Fruit fly (Drosophila melanogaster): ENCODE measurements around the gene RpL7-like.

DNA sequence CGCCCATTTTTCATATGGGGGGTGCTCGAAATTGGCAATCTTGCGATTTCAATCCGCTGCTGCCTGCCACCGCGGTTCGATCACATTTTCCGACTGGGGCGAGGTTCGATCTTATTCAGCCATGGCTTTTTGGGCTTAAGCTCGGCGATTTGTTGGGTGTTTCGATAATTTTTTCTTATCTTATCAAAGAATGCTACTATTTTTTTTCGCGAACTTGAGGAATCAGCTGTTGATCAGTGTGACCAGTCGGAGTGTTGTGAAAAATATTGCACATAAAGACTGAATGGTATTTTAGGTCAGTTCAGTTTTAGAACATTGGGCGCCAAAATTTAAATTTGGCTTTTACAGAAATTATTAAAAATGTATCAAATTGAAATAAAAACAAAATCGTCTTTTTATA, 35.4 kb upstream of the RpL7-like start, which contains the start of gene Wdr81:
- TF ChIP-seq CTCF (optimal IDR thresholded peaks at IDR 0.05), result no peak
- no peak for TF ChIP-seq CG8478 (optimal IDR thresholded peaks at IDR 0.05)

Data from S2 (cell line).